Worm (Caenorhabditis elegans) whole organism, L1 larva: ENCODE results near the gene F45D3.2.

Source experiments
- blmp-1 ChIP-seq: fragments of 150-350 bp; optimal IDR thresholded peaks from 2 replicates; lab custom pipeline; 2014; ENCODE audit warnings: missing biosample characterization, missing genetic modification characterization
- fos-1 ChIP-seq: fragments of 150-350 bp; optimal IDR thresholded peaks from 2 replicates; lab custom pipeline; 2014; ENCODE audit warnings: missing biosample characterization, missing genetic modification characterization
- irx-1 ChIP-seq: sonication (generic microtip); optimal IDR thresholded peaks from 2 replicates; lab custom pipeline; 2016; ENCODE audit warnings: missing genetic modification characterization, missing compliant biosample characterization
- isw-1 ChIP-seq: fragments of 200-800 bp; sonication (Bioruptor generic); IDR thresholded peaks from 2 replicates; pipeline ENCODE4 v1.3.6; 2022; ENCODE audit warnings: missing genetic modification characterization, missing compliant biosample characterization
- lin-13 ChIP-seq: fragments of 150-350 bp; optimal IDR thresholded peaks from 2 replicates; lab custom pipeline; 2014; ENCODE audit warnings: missing biosample characterization, missing genetic modification reagents, missing genetic modification characterization
- nhr-28 ChIP-seq: fragments of 150-350 bp; optimal IDR thresholded peaks from 2 replicates; lab custom pipeline; 2014; ENCODE audit warnings: missing biosample characterization, missing genetic modification characterization
- nhr-77 ChIP-seq: fragments of 150-350 bp; optimal IDR thresholded peaks from 2 replicates; lab custom pipeline; 2014; ENCODE audit warnings: missing biosample characterization, missing genetic modification characterization
- sox-4 ChIP-seq: sonication (generic microtip); optimal IDR thresholded peaks from 2 replicates; lab custom pipeline; 2016; ENCODE audit warnings: missing genetic modification characterization, missing compliant biosample characterization
- unc-62 ChIP-seq: fragments of 150-350 bp; optimal IDR thresholded peaks from 2 replicates; lab custom pipeline; 2014; ENCODE audit warnings: missing biosample characterization, missing genetic modification reagents, missing genetic modification characterization
- unc-86 ChIP-seq: sonication (generic microtip); optimal IDR thresholded peaks from 2 replicates; lab custom pipeline; 2016; ENCODE audit warnings: missing genetic modification characterization, missing compliant biosample characterization
- ztf-11 ChIP-seq, 2 experiments: sonication (generic microtip); optimal IDR thresholded peaks; 2 replicates each; lab custom pipeline; 2016 to 2017; ENCODE audit warnings: missing genetic modification characterization in 2 of 2, missing biosample characterization in 1 of 2, missing compliant biosample characterization in 1 of 2

DNA sequence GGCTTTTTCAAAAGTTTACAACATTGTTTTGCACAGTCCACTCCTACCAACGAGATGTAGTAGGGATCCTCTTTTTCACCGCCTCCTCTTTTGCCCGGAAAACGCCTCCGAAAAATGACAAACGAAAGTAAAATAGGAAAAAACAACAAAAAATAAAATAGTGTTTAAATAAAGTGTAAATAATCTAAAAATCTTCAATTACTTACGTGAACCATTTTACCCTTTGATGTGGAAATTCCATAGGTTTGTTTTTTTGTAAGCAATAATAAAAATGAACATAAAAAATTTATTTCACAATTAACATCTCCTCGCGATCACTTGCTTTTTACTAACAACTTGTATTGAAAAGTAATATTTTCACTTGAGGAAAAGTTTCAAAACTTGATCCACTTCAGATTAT is 47.2 kb downstream of the F45D3.2 start, which contains the start of gene C14C10.1:
- TF ChIP-seq blmp-1 (tag; lab: Kevin White, UChicago), result no peak
- TF ChIP-seq irx-1 (tag; lab: Kevin White, UChicago), result no peak
- TF ChIP-seq sox-4, result no peak
- TF ChIP-seq fos-1 (tag; lab: Kevin White, UChicago), result no peak
- TF ChIP-seq nhr-28 (tag; lab: Kevin White, UChicago), result no peak
- no peak for TF ChIP-seq nhr-77 (tag; lab: Kevin White, UChicago)
- no peak for TF ChIP-seq unc-62 (GFP tag; lab: Kevin White, UChicago)
- TF ChIP-seq ztf-11 (tag; optimal IDR thresholded peaks at IDR 0.05; lab: Kevin White, UChicago), result no peak
- TF ChIP-seq lin-13, result no peak
- no peak for TF ChIP-seq isw-1 (GFP tag; lab: Robert Waterston, UW)
- no peak for TF ChIP-seq unc-86 (tag; lab: Kevin White, UChicago)
